Worm (Caenorhabditis elegans) whole organism, L4 larva: ENCODE data around the gene cyp-32A1.

Source experiments
- ama-1 ChIP-seq: fragments of 150-350 bp; optimal IDR thresholded peaks from 2 replicates; lab custom pipeline; 2014; ENCODE audit warnings: inconsistent platforms, mixed read lengths
- ceh-32 ChIP-seq: sonication (generic microtip); optimal IDR thresholded peaks from 2 replicates; lab custom pipeline; 2016; ENCODE audit warnings: mild to moderate bottlenecking, missing genetic modification characterization, missing compliant biosample characterization; ENCODE audit not compliant: poor library complexity
- ceh-44 ChIP-seq: fragments of 200-800 bp; sonication (Bioruptor generic); IDR thresholded peaks from 2 replicates; pipeline ENCODE4 v1.3.6; 2022; ENCODE audit warnings: missing genetic modification reagents, missing genetic modification characterization, missing compliant biosample characterization
- nhr-237 ChIP-seq: sonication (generic microtip); optimal IDR thresholded peaks from 2 replicates; lab custom pipeline; 2017; ENCODE audit warnings: missing biosample characterization, missing genetic modification characterization
- unc-39 ChIP-seq: sonication (generic microtip); optimal IDR thresholded peaks from 2 replicates; lab custom pipeline; 2017; ENCODE audit warnings: missing biosample characterization, missing genetic modification characterization

DNA sequence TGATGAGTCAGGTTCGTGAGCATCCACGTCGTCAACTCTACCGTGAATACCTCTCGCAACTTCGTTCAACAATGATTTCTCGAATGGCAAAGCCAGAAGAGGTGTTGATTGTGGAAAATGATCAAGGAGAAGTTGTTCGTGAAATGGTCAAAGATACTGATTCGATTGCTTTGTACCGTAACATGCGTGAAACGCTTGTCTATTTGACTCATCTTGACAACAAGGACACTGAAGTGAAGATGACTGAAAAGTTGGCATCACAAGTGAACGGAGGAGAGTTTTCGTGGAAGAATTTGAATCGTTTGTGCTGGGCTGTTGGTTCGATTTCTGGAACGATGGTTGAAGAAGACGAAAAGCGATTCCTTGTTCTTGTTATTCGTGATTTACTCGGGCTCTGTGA is 25.0 kb downstream of the cyp-32A1 start:
- no peak for TF ChIP-seq ceh-32 (tag; lab: Kevin White, UChicago)
- no peak for TF ChIP-seq ama-1
- no peak for TF ChIP-seq ceh-44 (GFP tag; lab: Robert Waterston, UW)
- no peak for TF ChIP-seq unc-39
- no peak for TF ChIP-seq nhr-237 (tag; lab: Kevin White, UChicago)
